Worm (Caenorhabditis elegans) whole organism, mixed stage, embryonic: Measurements from ENCODE around the gene fbxa-105.

ENCODE experiments used
- M03D4.4 ChIP-seq: sonication (generic microtip); optimal IDR thresholded peaks from 2 replicates; lab custom pipeline; 2017; ENCODE audit warnings: mild to moderate bottlenecking, missing genetic modification characterization, missing compliant biosample characterization
- bed-3 ChIP-seq: fragments of 200-800 bp; sonication (Bioruptor generic); optimal IDR thresholded peaks from 3 replicates; lab custom pipeline; 2018; ENCODE audit warnings: mild to moderate bottlenecking, missing genetic modification characterization, moderate library complexity, missing compliant biosample characterization
- blmp-1 ChIP-seq: fragments of 150-350 bp; optimal IDR thresholded peaks from 2 replicates; lab custom pipeline; 2014; ENCODE audit warnings: missing biosample characterization, missing genetic modification characterization
- ceh-39 ChIP-seq: fragments of 150-350 bp; optimal IDR thresholded peaks from 2 replicates; lab custom pipeline; 2014; ENCODE audit warnings: missing biosample characterization, missing genetic modification characterization
- ceh-43 ChIP-seq: fragments of 200-800 bp; sonication (Bioruptor generic); optimal IDR thresholded peaks from 2 replicates; lab custom pipeline; 2018; ENCODE audit warnings: mild to moderate bottlenecking, missing genetic modification characterization, moderate library complexity, missing compliant biosample characterization
- ceh-83 ChIP-seq: fragments of 200-800 bp; sonication (Bioruptor generic); optimal IDR thresholded peaks from 2 replicates; lab custom pipeline; 2018; ENCODE audit warnings: mild to moderate bottlenecking, missing genetic modification characterization, missing compliant biosample characterization
- ces-1 ChIP-seq: fragments of 150-350 bp; optimal IDR thresholded peaks from 2 replicates; lab custom pipeline; 2014; ENCODE audit warnings: missing biosample characterization, missing genetic modification reagents, missing genetic modification characterization
- cnd-1 ChIP-seq: fragments of 200-800 bp; sonication (Bioruptor generic); optimal IDR thresholded peaks from 2 replicates; lab custom pipeline; 2018; ENCODE audit warnings: mild to moderate bottlenecking, missing genetic modification characterization, missing compliant biosample characterization
- drap-1 ChIP-seq: fragments of 200-800 bp; sonication (Bioruptor generic); optimal IDR thresholded peaks from 3 replicates; lab custom pipeline; 2018; ENCODE audit warnings: mild to moderate bottlenecking, missing genetic modification characterization, missing compliant biosample characterization
- elt-3 ChIP-seq: fragments of 150-350 bp; optimal IDR thresholded peaks from 2 replicates; lab custom pipeline; 2014; ENCODE audit warnings: missing biosample characterization, missing genetic modification characterization
- ham-2 ChIP-seq: fragments of 200-800 bp; sonication (Bioruptor generic); optimal IDR thresholded peaks from 2 replicates; lab custom pipeline; 2018; ENCODE audit warnings: mild to moderate bottlenecking, missing genetic modification characterization, missing compliant biosample characterization
- hlh-1 ChIP-seq: fragments of 150-350 bp; optimal IDR thresholded peaks from 2 replicates; lab custom pipeline; 2014; ENCODE audit warnings: missing biosample characterization, missing genetic modification reagents, missing genetic modification characterization
- lin-13 ChIP-seq: fragments of 150-350 bp; optimal IDR thresholded peaks from 2 replicates; lab custom pipeline; 2014; ENCODE audit warnings: missing biosample characterization, missing genetic modification characterization
- lin-32 ChIP-seq: fragments of 200-800 bp; sonication (Bioruptor generic); optimal IDR thresholded peaks from 2 replicates; lab custom pipeline; 2018; ENCODE audit warnings: mild to moderate bottlenecking, missing genetic modification characterization, missing compliant biosample characterization
- lsy-2 ChIP-seq: fragments of 150-350 bp; optimal IDR thresholded peaks from 2 replicates; lab custom pipeline; 2014; ENCODE audit warnings: missing biosample characterization, missing genetic modification characterization
- mab-5 ChIP-seq: fragments of 150-350 bp; optimal IDR thresholded peaks from 2 replicates; lab custom pipeline; 2014; ENCODE audit warnings: missing biosample characterization, missing genetic modification characterization
- mep-1 ChIP-seq: fragments of 150-350 bp; optimal IDR thresholded peaks from 2 replicates; lab custom pipeline; 2017; ENCODE audit warnings: missing biosample characterization, missing genetic modification reagents, missing genetic modification characterization, inconsistent platforms
- mls-2 ChIP-seq: sonication (generic microtip); optimal IDR thresholded peaks from 2 replicates; lab custom pipeline; 2016; ENCODE audit warnings: mild to moderate bottlenecking, missing genetic modification characterization, moderate library complexity, missing compliant biosample characterization
- nhr-12 ChIP-seq: fragments of 150-350 bp; optimal IDR thresholded peaks from 2 replicates; lab custom pipeline; 2014; ENCODE audit warnings: missing biosample characterization, missing genetic modification characterization
- nhr-2 ChIP-seq: fragments of 150-350 bp; optimal IDR thresholded peaks from 2 replicates; lab custom pipeline; 2014; ENCODE audit warnings: missing biosample characterization, missing genetic modification characterization
- nhr-237 ChIP-seq: fragments of 150-350 bp; optimal IDR thresholded peaks from 2 replicates; lab custom pipeline; 2014; ENCODE audit warnings: missing biosample characterization, missing genetic modification characterization
- nhr-28 ChIP-seq: fragments of 150-350 bp; optimal IDR thresholded peaks from 2 replicates; lab custom pipeline; 2014; ENCODE audit warnings: missing biosample characterization, missing genetic modification characterization
- nhr-76 ChIP-seq: sonication (generic microtip); optimal IDR thresholded peaks from 2 replicates; lab custom pipeline; 2017; ENCODE audit warnings: missing biosample characterization, missing genetic modification characterization
- pha-4 ChIP-seq: fragments of 150-350 bp; optimal IDR thresholded peaks from 2 replicates; lab custom pipeline; 2018; ENCODE audit warnings: missing biosample characterization, missing genetic modification reagents, missing genetic modification characterization
- sem-2 ChIP-seq: fragments of 200-800 bp; sonication (Bioruptor generic); optimal IDR thresholded peaks from 2 replicates; lab custom pipeline; 2018; ENCODE audit warnings: mild to moderate bottlenecking, missing genetic modification characterization, missing compliant biosample characterization
- snpc-4 ChIP-seq: fragments of 150-350 bp; optimal IDR thresholded peaks from 2 replicates; lab custom pipeline; 2014; ENCODE audit warnings: missing biosample characterization, missing genetic modification characterization
- sptf-1 ChIP-seq: sonication (generic microtip); optimal IDR thresholded peaks from 2 replicates; lab custom pipeline; 2017; ENCODE audit warnings: mild to moderate bottlenecking, missing genetic modification characterization, moderate library complexity, missing compliant biosample characterization
- unc-120 ChIP-seq: sonication (generic microtip); optimal IDR thresholded peaks from 2 replicates; lab custom pipeline; 2017; ENCODE audit warnings: missing genetic modification characterization, missing compliant biosample characterization; ENCODE audit not compliant: poor library complexity, severe bottlenecking
- unc-39 ChIP-seq: fragments of 150-350 bp; optimal IDR thresholded peaks from 2 replicates; lab custom pipeline; 2014; ENCODE audit warnings: missing biosample characterization, missing genetic modification characterization
- unc-62 ChIP-seq: fragments of 150-350 bp; optimal IDR thresholded peaks from 2 replicates; lab custom pipeline; 2014; ENCODE audit warnings: missing biosample characterization, missing genetic modification reagents, missing genetic modification characterization
- zip-8 ChIP-seq: fragments of 150-350 bp; optimal IDR thresholded peaks from 2 replicates; lab custom pipeline; 2014; ENCODE audit warnings: missing biosample characterization, missing genetic modification characterization
- ztf-11 ChIP-seq: fragments of 150-350 bp; optimal IDR thresholded peaks from 2 replicates; lab custom pipeline; 2014; ENCODE audit warnings: missing biosample characterization, missing genetic modification characterization

fbxa-105 gene

ce11 chrV:7403501-7403900 lies 11.7 kb upstream of the fbxa-105 start:
- TF ChIP-seq M03D4.4 = no peak
- TF ChIP-seq mab-5 = no peak
- no peak for TF ChIP-seq unc-39
- no peak for TF ChIP-seq snpc-4 (tag; lab: Kevin White, UChicago)
- TF ChIP-seq bed-3 (GFP tag; lab: Kevin White, UChicago) = no peak
- TF ChIP-seq lsy-2 = no peak
- no peak for TF ChIP-seq ceh-83 (GFP tag; lab: Kevin White, UChicago)
- no peak for TF ChIP-seq ceh-39
- TF ChIP-seq lin-32 = no peak
- TF ChIP-seq hlh-1 (tag; lab: Kevin White, UChicago) = no peak
- TF ChIP-seq ztf-11 (tag; lab: Kevin White, UChicago) = no peak
- no peak for TF ChIP-seq unc-120 (tag; lab: Kevin White, UChicago)
- no peak for TF ChIP-seq unc-62 (GFP tag; lab: Kevin White, UChicago)
- TF ChIP-seq blmp-1 (tag; lab: Kevin White, UChicago) = no peak
- no peak for TF ChIP-seq ceh-43 (GFP tag; lab: Kevin White, UChicago)
- no peak for TF ChIP-seq nhr-12 (tag; lab: Kevin White, UChicago)
- TF ChIP-seq zip-8 (tag; lab: Kevin White, UChicago) = no peak

ce11 chrV:7402355-7402754 lies 10.5 kb upstream of the fbxa-105 start, which contains the start of gene srj-13:
Gene srj-13, plus strand, starts transcription at chrV:7402655.
- TF ChIP-seq ham-2 (GFP tag; lab: Kevin White, UChicago) = no peak

DNA sequence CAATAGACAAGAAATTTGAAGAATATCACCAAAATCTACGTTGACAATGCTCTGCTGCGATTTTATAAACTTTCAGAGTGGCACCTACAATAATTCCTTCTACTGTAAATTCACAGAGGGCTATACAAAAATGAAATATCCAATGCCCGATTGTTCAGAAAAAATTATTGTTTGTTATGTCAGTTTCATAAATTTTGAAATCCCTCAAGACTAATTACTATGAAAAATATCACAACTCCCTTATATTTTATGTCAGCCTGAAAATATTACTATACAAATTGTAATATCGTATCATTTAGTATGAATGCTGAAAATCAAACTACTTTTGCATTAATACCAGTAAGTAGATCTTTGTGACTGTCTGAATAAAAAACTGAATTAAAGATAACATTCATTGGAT lies 8.8 kb upstream of the fbxa-105 start, which contains the start of gene srx-60:
TSS of gene srx-60 (plus strand) at position 301 of the 400 bp plus-strand sequence.
- TF ChIP-seq lin-13 (no peak), elt-3 (tag; lab: Kevin White, UChicago) (no peak), sem-2 (no peak), ztf-11 (tag; lab: Kevin White, UChicago) (no peak), nhr-76 (no peak), mab-5 (no peak), drap-1 (GFP tag; lab: Kevin White, UChicago) (no peak), M03D4.4 (no peak)

DNA sequence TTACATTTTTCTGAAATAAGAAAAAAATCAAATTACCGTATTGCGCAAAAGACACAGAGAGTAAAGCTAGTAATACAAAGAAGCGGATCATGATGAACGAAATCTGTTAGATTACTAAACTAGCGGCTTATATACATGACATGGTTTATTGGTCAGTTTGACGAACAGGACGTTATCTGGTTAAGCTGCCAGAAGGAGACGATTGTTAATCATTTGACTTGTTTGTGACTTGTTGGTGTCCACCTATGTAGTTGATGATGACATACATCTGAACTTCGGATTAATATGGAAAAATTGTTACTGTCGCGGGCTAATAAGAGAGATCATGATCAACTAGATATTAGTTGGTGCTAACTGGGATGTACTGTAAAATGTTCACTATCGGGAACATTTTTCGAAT lies 8.3 kb upstream of the fbxa-105 start, which contains the start of gene cnc-9:
TSS of gene cnc-9 (minus strand) at position 101 of the 400 bp plus-strand sequence.
- TF ChIP-seq cnd-1 (tag; lab: Kevin White, UChicago) (no peak), nhr-237 (tag; lab: Kevin White, UChicago) (no peak), ham-2 (GFP tag; lab: Kevin White, UChicago) (no peak), ces-1 (GFP tag; lab: Kevin White, UChicago) (no peak), lin-13 (no peak), unc-39 (no peak), nhr-76 (no peak)

DNA sequence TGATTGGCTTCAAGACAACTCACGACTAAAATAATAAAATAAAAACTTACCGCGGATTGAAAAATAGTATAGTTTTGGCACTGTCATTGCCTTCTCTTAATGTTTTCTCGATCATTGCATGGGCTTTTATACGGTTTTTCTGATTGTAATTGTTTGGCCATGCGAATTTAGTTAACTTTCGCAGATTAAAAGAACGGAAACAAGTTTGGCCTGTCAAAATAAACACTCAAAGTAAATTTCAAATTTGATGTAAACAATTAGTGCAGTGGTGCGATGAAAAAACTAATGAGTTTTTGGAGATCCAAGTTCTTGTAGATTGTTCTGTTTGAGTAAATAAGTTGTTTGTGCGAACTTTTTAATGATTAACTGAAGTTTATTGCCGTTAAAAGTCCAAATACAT lies 7.4 kb upstream of the fbxa-105 start, which contains the start of gene gst-41:
TSS of gene gst-41 (minus strand) at position 101 of the 400 bp plus-strand sequence.
- TF ChIP-seq mep-1 (no peak), unc-39 (no peak), nhr-28 (no peak), lsy-2 (no peak), nhr-76 (no peak), ham-2 (GFP tag; lab: Kevin White, UChicago) (no peak), mls-2 (tag; lab: Kevin White, UChicago) (no peak), elt-3 (tag; lab: Kevin White, UChicago) (no peak), sem-2 (no peak), mab-5 (no peak), ceh-43 (GFP tag; lab: Kevin White, UChicago) (no peak), cnd-1 (tag; lab: Kevin White, UChicago) (no peak), nhr-237 (tag; lab: Kevin White, UChicago) (no peak), pha-4 (no peak), nhr-2 (tag; lab: Kevin White, UChicago) (no peak), unc-120 (tag; lab: Kevin White, UChicago) (no peak), sptf-1 (no peak), ztf-11 (tag; lab: Kevin White, UChicago) (no peak), nhr-12 (tag; lab: Kevin White, UChicago) (no peak), zip-8 (tag; lab: Kevin White, UChicago) (no peak)
- TF ChIP-seq, all 35 proteins: peak for 0
